Worm (Caenorhabditis elegans): Measurements from ENCODE around the gene air-1.

ce11 chrV:8195889-8196418 lies 25.3 kb upstream of the air-1 start, which contains the start of gene F20D6.10:
- TF ChIP-seq sdc-2 (tag; optimal IDR thresholded peaks at IDR 0.05) (no peak), ets-4 (tag; optimal IDR thresholded peaks at IDR 0.05) (no peak), zip-5 (tag; optimal IDR thresholded peaks at IDR 0.05) (no peak), ceh-14 (tag; optimal IDR thresholded peaks at IDR 0.05) (no peak), lin-11 (tag; optimal IDR thresholded peaks at IDR 0.05) (no peak), pag-3 (tag; optimal IDR thresholded peaks at IDR 0.05; ENCODE audit: borderline replicate concordance) (no peak)
